Fruit fly (Drosophila melanogaster) whole organism, embryonic: ENCODE data around the gene CG7156.

ENCODE experiments used
- Asciz ChIP-seq: fragments of 200-800 bp; sonication (Bioruptor generic); optimal IDR thresholded peaks from 2 replicates; lab custom pipeline; 2017; ENCODE audit warnings: missing biosample characterization, mild to moderate bottlenecking, missing genetic modification characterization, missing genetic modification reagents
- CG1024 ChIP-seq: fragments of 200-800 bp; sonication (Bioruptor generic); IDR thresholded peaks from 2 replicates; pipeline ENCODE4 v1.3.6; 2022; ENCODE audit warnings: missing biosample characterization, missing genetic modification characterization
- CG10462 ChIP-seq: fragments of 200-800 bp; sonication (Bioruptor generic); optimal IDR thresholded peaks from 2 replicates; lab custom pipeline; 2016; ENCODE audit warnings: missing biosample characterization, missing genetic modification characterization
- CG10654 ChIP-seq: fragments of 200-800 bp; sonication (Bioruptor generic); optimal IDR thresholded peaks from 2 replicates; lab custom pipeline; 2016; ENCODE audit warnings: missing biosample characterization, missing genetic modification characterization
- CG11247 ChIP-seq: fragments of 200-800 bp; sonication (Bioruptor generic); IDR thresholded peaks from 2 replicates; pipeline ENCODE4 v1.3.6; 2022; ENCODE audit warnings: missing biosample characterization, missing genetic modification characterization
- CG12236 ChIP-seq: fragments of 200-800 bp; sonication (Bioruptor generic); optimal IDR thresholded peaks from 2 replicates; lab custom pipeline; 2016; ENCODE audit warnings: missing biosample characterization, missing genetic modification characterization
- CG14014 ChIP-seq: fragments of 200-800 bp; sonication (Bioruptor generic); IDR thresholded peaks from 2 replicates; pipeline ENCODE4 v1.3.6; 2022; ENCODE audit warnings: missing biosample characterization, missing genetic modification characterization
- CG14965 ChIP-seq: fragments of 200-800 bp; sonication (Bioruptor generic); optimal IDR thresholded peaks from 2 replicates; lab custom pipeline; 2016; ENCODE audit warnings: missing biosample characterization, missing genetic modification characterization, borderline replicate concordance
- CG30431 ChIP-seq: fragments of 200-800 bp; sonication (Bioruptor generic); optimal IDR thresholded peaks from 2 replicates; lab custom pipeline; 2017; ENCODE audit warnings: missing biosample characterization, missing genetic modification characterization
- CG34422 ChIP-seq: fragments of 200-800 bp; sonication (Bioruptor generic); IDR thresholded peaks from 3 replicates; pipeline ENCODE4 v1.3.6; 2022; ENCODE audit warnings: missing biosample characterization, missing genetic modification characterization
- CG3995 ChIP-seq: fragments of 200-800 bp; sonication (Bioruptor generic); optimal IDR thresholded peaks from 3 replicates; lab custom pipeline; 2016; ENCODE audit warnings: missing biosample characterization, missing genetic modification characterization
- CG7372 ChIP-seq: fragments of 200-800 bp; sonication (Bioruptor generic); IDR thresholded peaks from 2 replicates; pipeline ENCODE4 v1.3.6; 2022; ENCODE audit warnings: missing biosample characterization, missing genetic modification characterization
- CG7745 ChIP-seq: fragments of 200-800 bp; sonication (Bioruptor generic); optimal IDR thresholded peaks from 2 replicates; lab custom pipeline; 2018; ENCODE audit warnings: missing biosample characterization, mild to moderate bottlenecking, missing genetic modification characterization, moderate library complexity
- CG7928 ChIP-seq: fragments of 200-800 bp; sonication (Bioruptor generic); optimal IDR thresholded peaks from 2 replicates; lab custom pipeline; 2017; ENCODE audit warnings: missing biosample characterization, mild to moderate bottlenecking, missing genetic modification characterization
- CG8089 ChIP-seq: fragments of 200-800 bp; sonication (Bioruptor generic); optimal IDR thresholded peaks from 3 replicates; lab custom pipeline; 2016; ENCODE audit warnings: missing biosample characterization, missing genetic modification characterization
- CG9437 ChIP-seq: fragments of 200-800 bp; sonication (Bioruptor generic); optimal IDR thresholded peaks from 2 replicates; lab custom pipeline; 2018; ENCODE audit warnings: missing biosample characterization, mild to moderate bottlenecking, missing genetic modification characterization
- CG9876 ChIP-seq: fragments of 200-800 bp; sonication (Bioruptor generic); optimal IDR thresholded peaks from 2 replicates; lab custom pipeline; 2016; ENCODE audit warnings: missing biosample characterization, missing genetic modification characterization
- Camta ChIP-seq: fragments of 200-800 bp; sonication (Bioruptor generic); optimal IDR thresholded peaks from 2 replicates; lab custom pipeline; 2016; ENCODE audit warnings: missing biosample characterization, missing genetic modification characterization
- Chrac-16 ChIP-seq: fragments of 200-800 bp; sonication (Bioruptor generic); optimal IDR thresholded peaks from 3 replicates; lab custom pipeline; 2016; ENCODE audit warnings: missing biosample characterization, missing genetic modification characterization
- CrebB ChIP-seq: fragments of 200-800 bp; sonication (Bioruptor generic); optimal IDR thresholded peaks from 3 replicates; lab custom pipeline; 2018; ENCODE audit warnings: missing biosample characterization, mild to moderate bottlenecking, missing genetic modification characterization
- Dip2 ChIP-seq: fragments of 200-800 bp; sonication (Bioruptor generic); IDR thresholded peaks from 2 replicates; pipeline ENCODE4 v1.3.6; 2022; ENCODE audit warnings: missing biosample characterization, missing genetic modification characterization
- HLH3B ChIP-seq: fragments of 200-800 bp; sonication (Bioruptor generic); IDR thresholded peaks from 2 replicates; pipeline ENCODE4 v1.3.6; 2022; ENCODE audit warnings: missing biosample characterization, missing genetic modification characterization
- Hmx ChIP-seq: fragments of 200-800 bp; sonication (Bioruptor generic); optimal IDR thresholded peaks from 2 replicates; lab custom pipeline; 2016; ENCODE audit warnings: missing biosample characterization, missing genetic modification characterization
- Hr51 ChIP-seq, 2 experiments: fragments of 200-800 bp; sonication (Bioruptor generic); optimal IDR thresholded peaks; 2 replicates in 1 of 2; 3 replicates in 1 of 2; lab custom pipeline; 2016 to 2018; ENCODE audit warnings: missing biosample characterization in 2 of 2, missing genetic modification characterization in 2 of 2, mild to moderate bottlenecking in 1 of 2, moderate library complexity in 1 of 2
- MBD-R2 ChIP-seq: fragments of 200-800 bp; sonication (Bioruptor generic); IDR thresholded peaks from 2 replicates; pipeline ENCODE4 v1.3.6; 2022; ENCODE audit warnings: missing biosample characterization, missing genetic modification characterization
- NK7.1 ChIP-seq: fragments of 200-800 bp; sonication (Bioruptor generic); optimal IDR thresholded peaks from 3 replicates; lab custom pipeline; 2016; ENCODE audit warnings: missing biosample characterization, missing genetic modification characterization
- Poxn ChIP-seq: fragments of 200-800 bp; sonication (Bioruptor generic); IDR thresholded peaks from 2 replicates; pipeline ENCODE4 v1.3.6; 2022; ENCODE audit warnings: missing biosample characterization, missing genetic modification characterization
- Rx ChIP-seq: fragments of 200-800 bp; sonication (Bioruptor generic); IDR thresholded peaks from 2 replicates; pipeline ENCODE4 v1.3.6; 2022; ENCODE audit warnings: missing biosample characterization, missing genetic modification characterization
- Xbp1 ChIP-seq: fragments of 200-800 bp; sonication (Bioruptor generic); optimal IDR thresholded peaks from 3 replicates; lab custom pipeline; 2016; ENCODE audit warnings: missing biosample characterization, mild to moderate bottlenecking, missing genetic modification characterization
- Xrp1 ChIP-seq: fragments of 200-800 bp; sonication (Bioruptor generic); IDR thresholded peaks from 2 replicates; pipeline ENCODE4 v1.3.6; 2022; ENCODE audit warnings: missing biosample characterization, missing genetic modification characterization
- aop ChIP-seq: fragments of 200-800 bp; sonication (Bioruptor generic); IDR thresholded peaks from 2 replicates; pipeline ENCODE4 v1.3.6; 2022; ENCODE audit warnings: missing biosample characterization, missing genetic modification characterization
- ase ChIP-seq: fragments of 200-800 bp; sonication (Bioruptor generic); IDR thresholded peaks from 3 replicates; pipeline ENCODE4 v1.3.6; 2022; ENCODE audit warnings: missing biosample characterization, missing genetic modification characterization
- crol ChIP-seq: fragments of 200-800 bp; sonication (Bioruptor generic); IDR thresholded peaks from 2 replicates; pipeline ENCODE4 v1.3.6; 2022; ENCODE audit warnings: missing biosample characterization, missing genetic modification characterization
- dati ChIP-seq: fragments of 200-800 bp; sonication (Bioruptor generic); IDR thresholded peaks from 2 replicates; pipeline ENCODE4 v1.3.6; 2022; ENCODE audit warnings: missing biosample characterization, missing genetic modification characterization
- ems ChIP-seq: fragments of 200-800 bp; sonication (Bioruptor generic); optimal IDR thresholded peaks from 3 replicates; lab custom pipeline; 2016; ENCODE audit warnings: missing biosample characterization, missing genetic modification characterization
- fd102C ChIP-seq: fragments of 200-800 bp; sonication (Bioruptor generic); optimal IDR thresholded peaks from 2 replicates; lab custom pipeline; 2018; ENCODE audit warnings: missing biosample characterization, mild to moderate bottlenecking, missing genetic modification characterization, moderate library complexity
- gcm ChIP-seq: fragments of 200-800 bp; sonication (Bioruptor generic); optimal IDR thresholded peaks from 2 replicates; lab custom pipeline; 2019; ENCODE audit warnings: missing biosample characterization, mild to moderate bottlenecking, missing genetic modification characterization, moderate library complexity
- grn ChIP-seq: fragments of 200-800 bp; sonication (Bioruptor generic); optimal IDR thresholded peaks from 3 replicates; lab custom pipeline; 2017; ENCODE audit warnings: missing biosample characterization, missing genetic modification characterization
- gro ChIP-seq: fragments of 200-800 bp; sonication (Bioruptor generic); optimal IDR thresholded peaks from 2 replicates; lab custom pipeline; 2016; ENCODE audit warnings: missing biosample characterization, missing genetic modification characterization
- kah ChIP-seq: fragments of 200-800 bp; sonication (Bioruptor generic); optimal IDR thresholded peaks from 2 replicates; lab custom pipeline; 2018; ENCODE audit warnings: missing biosample characterization, mild to moderate bottlenecking, missing genetic modification characterization
- lilli ChIP-seq: fragments of 200-800 bp; sonication (Bioruptor generic); optimal IDR thresholded peaks from 3 replicates; lab custom pipeline; 2016; ENCODE audit warnings: missing biosample characterization, missing genetic modification characterization
- onecut ChIP-seq: fragments of 200-800 bp; sonication (Bioruptor generic); IDR thresholded peaks from 2 replicates; pipeline ENCODE4 v1.3.6; 2022; ENCODE audit warnings: missing biosample characterization, missing genetic modification characterization
- pb ChIP-seq: fragments of 200-800 bp; sonication (Bioruptor generic); optimal IDR thresholded peaks from 3 replicates; lab custom pipeline; 2016; ENCODE audit warnings: missing biosample characterization, missing genetic modification characterization
- phol ChIP-seq: fragments of 200-800 bp; sonication (Bioruptor generic); optimal IDR thresholded peaks from 3 replicates; lab custom pipeline; 2018; ENCODE audit warnings: missing biosample characterization, mild to moderate bottlenecking, missing genetic modification characterization, moderate library complexity
- repo ChIP-seq: fragments of 200-800 bp; sonication (Bioruptor generic); optimal IDR thresholded peaks from 2 replicates; lab custom pipeline; 2016; ENCODE audit warnings: missing biosample characterization, missing genetic modification characterization
- rib ChIP-seq: fragments of 200-800 bp; sonication (Bioruptor generic); IDR thresholded peaks from 2 replicates; pipeline ENCODE4 v1.3.6; 2022; ENCODE audit warnings: missing biosample characterization, missing genetic modification characterization
- sc ChIP-seq, 3 experiments: fragments of >200 bp in 2 of 3; fragments of 200-800 bp in 1 of 3; sonication (Bioruptor generic) in 1 of 3; optimal IDR thresholded peaks; 2 replicates in 2 of 3; 3 replicates in 1 of 3; lab custom pipeline; 2017; ENCODE audit warnings: mild to moderate bottlenecking in 1 of 3, missing biosample characterization in 1 of 3, missing genetic modification characterization in 1 of 3, missing genetic modification reagents in 1 of 3
- sr ChIP-seq: fragments of 200-800 bp; sonication (Bioruptor generic); IDR thresholded peaks from 3 replicates; pipeline ENCODE4 v1.3.6; 2022; ENCODE audit warnings: missing biosample characterization, missing genetic modification characterization
- stc ChIP-seq: fragments of 200-800 bp; sonication (Bioruptor generic); IDR thresholded peaks from 2 replicates; pipeline ENCODE4 v1.3.6; 2022; ENCODE audit warnings: missing biosample characterization, missing genetic modification characterization
- yki ChIP-seq: fragments of >200 bp; optimal IDR thresholded peaks from 3 replicates; lab custom pipeline; 2018
- zfh2 ChIP-seq: fragments of 200-800 bp; sonication (Bioruptor generic); optimal IDR thresholded peaks from 2 replicates; lab custom pipeline; 2016; ENCODE audit warnings: missing biosample characterization, missing genetic modification characterization

The CG7156 gene

DNA sequence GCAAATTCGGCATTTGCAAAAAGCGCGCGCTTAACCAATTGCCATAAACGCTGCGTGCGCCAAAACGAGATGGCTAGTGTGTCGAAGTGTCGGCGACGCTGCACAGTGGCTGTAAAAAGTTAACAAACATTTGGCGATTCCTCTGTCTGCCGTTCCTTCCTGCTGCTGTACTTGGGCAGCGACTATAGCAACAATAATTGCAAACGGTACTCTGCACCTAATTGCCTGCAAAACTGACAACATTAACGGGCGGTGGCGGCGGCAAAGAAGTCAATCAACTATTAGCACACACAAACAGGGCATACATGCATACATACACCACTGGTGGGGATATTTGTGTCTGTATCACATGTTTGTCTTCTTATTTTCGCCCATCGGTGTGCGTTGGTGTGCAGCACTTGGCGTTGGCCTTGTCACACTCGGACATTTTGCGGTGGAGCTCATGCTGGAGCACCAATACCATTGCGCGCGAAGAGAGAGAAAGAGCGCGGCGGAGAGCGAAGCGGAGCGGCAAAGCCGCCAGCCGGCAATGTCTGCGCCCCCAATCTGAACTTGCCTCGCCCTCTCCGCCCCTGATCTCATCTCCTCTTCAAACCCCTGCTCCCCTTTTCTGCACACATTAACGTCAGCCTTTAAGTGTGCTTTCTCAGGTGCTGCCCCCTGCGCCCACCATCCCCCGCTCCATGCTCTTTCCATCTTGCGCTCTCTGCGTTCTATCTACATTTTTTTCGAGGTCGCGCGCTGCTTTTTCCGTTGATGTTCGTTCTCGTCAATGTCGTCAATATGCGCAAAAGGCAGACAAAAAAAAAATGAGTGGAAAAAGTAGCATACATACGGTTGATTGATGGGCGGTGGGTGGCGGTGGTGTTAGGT, 2.4 kb upstream of the CG7156 start (continued):
- TF ChIP-seq Poxn (GFP tag; lab: Robert Waterston, UW): no peak
- no peak for TF ChIP-seq Rx
- TF ChIP-seq CG7372 (GFP tag; lab: Robert Waterston, UW): no peak
- TF ChIP-seq dati (GFP tag; lab: Robert Waterston, UW): no peak
- TF ChIP-seq CrebB (tag; lab: Kevin White, UChicago): no peak
- TF ChIP-seq Xbp1 (GFP tag; lab: Kevin White, UChicago): no peak
- TF ChIP-seq CG11247 (GFP tag; lab: Robert Waterston, UW): no peak
- TF ChIP-seq HLH3B (GFP tag; lab: Robert Waterston, UW): no peak
- no peak for TF ChIP-seq zfh2 (GFP tag; lab: Kevin White, UChicago)
- TF ChIP-seq Hr51 (GFP tag; optimal IDR thresholded peaks at IDR 0.05; lab: Kevin White, UChicago): no peak
- peak; percentile 5; the same call in 1 of the 2 replicates for TF ChIP-seq Xrp1
- no peak for TF ChIP-seq CG10462 (GFP tag; lab: Kevin White, UChicago)
- TF ChIP-seq CG10654: no peak
- peak; percentile 100 for TF ChIP-seq crol
- TF ChIP-seq CG12236: no peak
- no peak for TF ChIP-seq Hmx (GFP tag; lab: Kevin White, UChicago)
- no peak; the same call in 2 of the 3 replicates for TF ChIP-seq sr (GFP tag; lab: Robert Waterston, UW)
- TF ChIP-seq fd102C (GFP tag; lab: Kevin White, UChicago): no peak
- TF ChIP-seq onecut (GFP tag; lab: Robert Waterston, UW): no peak; the same call in 1 of the 2 replicates
- no peak for TF ChIP-seq sc (optimal IDR thresholded peaks at IDR 0.05; lab: Kevin White, UChicago)
- TF ChIP-seq sc (GFP tag; optimal IDR thresholded peaks at IDR 0.05; lab: Kevin White, UChicago): no peak
- TF ChIP-seq CG14014 (GFP tag; lab: Robert Waterston, UW): no peak
- no peak for TF ChIP-seq CG7745 (tag; lab: Kevin White, UChicago)
- no peak for TF ChIP-seq CG1024
- no peak for TF ChIP-seq Asciz (GFP tag; lab: Kevin White, UChicago)
- no peak for TF ChIP-seq pb (GFP tag; lab: Kevin White, UChicago)
- no peak; the same call in 1 of the 2 replicates for TF ChIP-seq MBD-R2
- no peak for TF ChIP-seq CG7928 (GFP tag; lab: Kevin White, UChicago)
- TF ChIP-seq kah (GFP tag; lab: Kevin White, UChicago): no peak
- no peak for TF ChIP-seq NK7.1 (GFP tag; lab: Kevin White, UChicago)
- no peak for TF ChIP-seq grn (GFP tag; lab: Kevin White, UChicago)
- TF ChIP-seq yki (lab: Kevin White, UChicago): peak; percentile 81
- TF ChIP-seq stc (GFP tag; lab: Robert Waterston, UW): no peak
- no peak for TF ChIP-seq gcm (GFP tag; lab: Kevin White, UChicago)
- TF ChIP-seq Dip2 (GFP tag; lab: Robert Waterston, UW): no peak
- no peak for TF ChIP-seq CG30431 (GFP tag; lab: Kevin White, UChicago)
- peak; percentile 44; the same call in 1 of the 3 replicates for TF ChIP-seq CG34422 (GFP tag; lab: Robert Waterston, UW)
- no peak for TF ChIP-seq CG14965
- TF ChIP-seq ems (GFP tag; lab: Kevin White, UChicago): no peak
- no peak for TF ChIP-seq ase (GFP tag; lab: Robert Waterston, UW)
- peak; percentile 89; the same call in 1 of the 2 replicates for TF ChIP-seq rib
- no peak for TF ChIP-seq CG8089 (GFP tag; lab: Kevin White, UChicago)
- TF ChIP-seq Camta (GFP tag; lab: Kevin White, UChicago): no peak
- TF ChIP-seq CG3995 (GFP tag; lab: Kevin White, UChicago): no peak
- no peak for TF ChIP-seq repo (GFP tag; lab: Kevin White, UChicago)
- TF ChIP-seq Chrac-16: no peak
- no peak for TF ChIP-seq phol
- peak; percentile 22 for TF ChIP-seq CG9437 (GFP tag; lab: Kevin White, UChicago)
- TF ChIP-seq lilli (GFP tag; lab: Kevin White, UChicago): no peak
- no peak for TF ChIP-seq CG9876 (GFP tag; lab: Kevin White, UChicago)
- no peak for TF ChIP-seq gro (GFP tag; lab: Kevin White, UChicago)
- TF ChIP-seq aop: no peak
